Fruit fly (Drosophila melanogaster): ENCODE data around the gene TfIIB.
A peak's percentile ranks its signal among the peaks of the same experiment; 100 is the strongest.

TfIIB gene

dm6 chr2L:10395642-10396487 lies 35.3 kb upstream of the TfIIB start, which contains the start of gene Mdh1 (continued):
- TF ChIP-seq nom (GFP tag; optimal IDR thresholded peaks at IDR 0.05) (peak; percentile 52), ci (GFP tag; IDR thresholded peaks at IDR 0.05) (no peak), tna (GFP tag; IDR thresholded peaks at IDR 0.05; ENCODE audit: partially characterized antibody) (no peak), ranshi (GFP tag; IDR thresholded peaks at IDR 0.05) (no peak), chn (GFP tag; optimal IDR thresholded peaks at IDR 0.05) (no peak), Opbp (GFP tag; IDR thresholded peaks at IDR 0.05; ENCODE audit: partially characterized antibody) (0 out of 3 replicates have a peak, but pooled peaks have one; percentile 27), Doc3 (GFP tag; IDR thresholded peaks at IDR 0.05; ENCODE audit: partially characterized antibody) (no peak), Six4 (GFP tag; optimal IDR thresholded peaks at IDR 0.05) (no peak), vvl (GFP tag; IDR thresholded peaks at IDR 0.05) (peak; percentile 7; the same call in 1 of the 2 replicates), CG14710 (tag; optimal IDR thresholded peaks at IDR 0.05) (no peak), MESR4 (GFP tag; optimal IDR thresholded peaks at IDR 0.05) (peak; percentile 70), CG15011 (GFP tag; optimal IDR thresholded peaks at IDR 0.05) (no peak), twi (tag; optimal IDR thresholded peaks at IDR 0.05) (no peak), sens (GFP tag) (peak; percentile 75), CG14965 (GFP tag; optimal IDR thresholded peaks at IDR 0.05; ENCODE audit: borderline replicate concordance) (no peak), Dp (GFP tag; optimal IDR thresholded peaks at IDR 0.05) (peak; percentile 1), phol (tag; optimal IDR thresholded peaks at IDR 0.05) (peak; percentile 25), sob (GFP tag; IDR thresholded peaks at IDR 0.05) (no peak), CG10565 (GFP tag; optimal IDR thresholded peaks at IDR 0.05) (no peak), sug (tag; optimal IDR thresholded peaks at IDR 0.05) (no peak), CG3995 (GFP tag; optimal IDR thresholded peaks at IDR 0.05) (peak; percentile 99), Lhr (GFP tag; optimal IDR thresholded peaks at IDR 0.05) (no peak), onecut (GFP tag; IDR thresholded peaks at IDR 0.05) (no peak), CG4424 (GFP tag; optimal IDR thresholded peaks at IDR 0.05) (no peak), CG34376 (GFP tag; optimal IDR thresholded peaks at IDR 0.05) (peak; percentile 37), yki (optimal IDR thresholded peaks at IDR 0.05) (no peak), CG4328 (GFP tag; optimal IDR thresholded peaks at IDR 0.05) (no peak), vnd (GFP tag; IDR thresholded peaks at IDR 0.05; ENCODE audit: partially characterized antibody) (no peak), CG17186 (GFP tag; optimal IDR thresholded peaks at IDR 0.05) (peak; percentile 35), Bteb2 (GFP tag; optimal IDR thresholded peaks at IDR 0.05) (no peak), corto (GFP tag; optimal IDR thresholded peaks at IDR 0.05) (peak; percentile 34), zen2 (GFP tag; IDR thresholded peaks at IDR 0.05; ENCODE audit: partially characterized antibody) (no peak), CG12391 (tag; optimal IDR thresholded peaks at IDR 0.05) (peak; percentile 40), insv (GFP tag; optimal IDR thresholded peaks at IDR 0.05) (peak in 1 of 2 experiments; percentile 43), CG12299 (tag; optimal IDR thresholded peaks at IDR 0.05) (no peak), CG18476 (GFP tag; optimal IDR thresholded peaks at IDR 0.05) (no peak), ems (GFP tag; optimal IDR thresholded peaks at IDR 0.05) (no peak), ase (GFP tag; IDR thresholded peaks at IDR 0.05) (no peak), zen (tag; optimal IDR thresholded peaks at IDR 0.05) (no peak), en (GFP tag; optimal IDR thresholded peaks at IDR 0.05) (no peak), CG7928 (GFP tag; optimal IDR thresholded peaks at IDR 0.05) (no peak), Doc2 (GFP tag; IDR thresholded peaks at IDR 0.05) (no peak), CG9437 (GFP tag; optimal IDR thresholded peaks at IDR 0.05) (peak; percentile 63), az2 (GFP tag; optimal IDR thresholded peaks at IDR 0.05) (peak; percentile 8), btn (GFP tag; optimal IDR thresholded peaks at IDR 0.05) (no peak), bowl (GFP tag; IDR thresholded peaks at IDR 0.05) (no peak), dm (GFP tag; optimal IDR thresholded peaks at IDR 0.05) (no peak), CG11696 (GFP tag; IDR thresholded peaks at IDR 0.05) (no peak), luna (GFP tag; optimal IDR thresholded peaks at IDR 0.05) (no peak)
